Worm (Caenorhabditis elegans): ENCODE data around the gene R13D7.2.

DNA sequence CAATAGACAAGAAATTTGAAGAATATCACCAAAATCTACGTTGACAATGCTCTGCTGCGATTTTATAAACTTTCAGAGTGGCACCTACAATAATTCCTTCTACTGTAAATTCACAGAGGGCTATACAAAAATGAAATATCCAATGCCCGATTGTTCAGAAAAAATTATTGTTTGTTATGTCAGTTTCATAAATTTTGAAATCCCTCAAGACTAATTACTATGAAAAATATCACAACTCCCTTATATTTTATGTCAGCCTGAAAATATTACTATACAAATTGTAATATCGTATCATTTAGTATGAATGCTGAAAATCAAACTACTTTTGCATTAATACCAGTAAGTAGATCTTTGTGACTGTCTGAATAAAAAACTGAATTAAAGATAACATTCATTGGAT, 9.1 kb upstream of the R13D7.2 start, which contains the start of gene srx-60:
- TF ChIP-seq lin-35 (GFP tag; optimal IDR thresholded peaks at IDR 0.05) (no peak), lin-40 (tag; optimal IDR thresholded peaks at IDR 0.05) (no peak), lag-1 (GFP tag; IDR thresholded peaks at IDR 0.05) (no peak), ZK185.1 (tag; optimal IDR thresholded peaks at IDR 0.05; ENCODE audit: poor library complexity, severe bottlenecking) (no peak), F39B2.1 (GFP tag; IDR thresholded peaks at IDR 0.05) (no peak), tlf-1 (GFP tag; optimal IDR thresholded peaks at IDR 0.05) (no peak)

Measured in whole organism, young adult.